Worm (Caenorhabditis elegans) whole organism, L2 larva: ENCODE results near the gene F57B7.2.

Experiments
- C34F6.9 ChIP-seq: fragments of 150-350 bp; optimal IDR thresholded peaks from 2 replicates; lab custom pipeline; 2014; ENCODE audit warnings: missing biosample characterization, missing genetic modification characterization
- F13H6.1 ChIP-seq: sonication (generic microtip); optimal IDR thresholded peaks from 2 replicates; lab custom pipeline; 2016; ENCODE audit warnings: missing genetic modification characterization, missing compliant biosample characterization
- R02D3.7 ChIP-seq: fragments of 150-350 bp; optimal IDR thresholded peaks from 2 replicates; lab custom pipeline; 2014; ENCODE audit warnings: missing biosample characterization, missing genetic modification characterization
- Y55F3AM.14 ChIP-seq: fragments of 200-800 bp; sonication (Bioruptor generic); optimal IDR thresholded peaks from 2 replicates; lab custom pipeline; 2018; ENCODE audit warnings: mild to moderate bottlenecking, missing genetic modification characterization, missing compliant biosample characterization
- ZK546.5 ChIP-seq: sonication (generic microtip); optimal IDR thresholded peaks from 2 replicates; lab custom pipeline; 2017; ENCODE audit warnings: missing biosample characterization, missing genetic modification characterization
- alr-1 ChIP-seq: fragments of 150-350 bp; optimal IDR thresholded peaks from 2 replicates; lab custom pipeline; 2014; ENCODE audit warnings: missing biosample characterization, missing genetic modification characterization
- ama-1 ChIP-seq: fragments of 150-350 bp; optimal IDR thresholded peaks from 2 replicates; lab custom pipeline; 2018; ENCODE audit warnings: inconsistent platforms
- blmp-1 ChIP-seq: sonication (generic microtip); optimal IDR thresholded peaks from 2 replicates; lab custom pipeline; 2017; ENCODE audit warnings: missing genetic modification characterization, mild to moderate bottlenecking, missing compliant biosample characterization, antibody characterized with exemption, moderate library complexity; ENCODE audit not compliant: insufficient read depth
- ceh-16 ChIP-seq: fragments of 150-350 bp; optimal IDR thresholded peaks from 2 replicates; lab custom pipeline; 2014; ENCODE audit warnings: missing biosample characterization, missing genetic modification characterization
- crh-2 ChIP-seq: sonication (generic microtip); optimal IDR thresholded peaks from 2 replicates; lab custom pipeline; 2017; ENCODE audit warnings: missing biosample characterization, missing genetic modification characterization
- dmd-4 ChIP-seq: sonication (generic microtip); optimal IDR thresholded peaks from 2 replicates; lab custom pipeline; 2017; ENCODE audit warnings: missing biosample characterization, missing genetic modification characterization
- egl-27 ChIP-seq: sonication (generic microtip); optimal IDR thresholded peaks from 3 replicates; lab custom pipeline; 2017; ENCODE audit warnings: missing biosample characterization, missing genetic modification reagents, missing genetic modification characterization
- fos-1 ChIP-seq: fragments of 150-350 bp; optimal IDR thresholded peaks from 2 replicates; lab custom pipeline; 2014; ENCODE audit warnings: missing biosample characterization, missing genetic modification characterization
- lin-11 ChIP-seq: fragments of 150-350 bp; sonication (generic microtip); optimal IDR thresholded peaks from 2 replicates; lab custom pipeline; 2014; ENCODE audit warnings: missing biosample characterization, missing genetic modification characterization, inconsistent platforms, mixed read lengths
- lsy-2 ChIP-seq, 2 experiments: fragments of 150-350 bp in 1 of 2; sonication (generic microtip) in 1 of 2; optimal IDR thresholded peaks; 2 replicates each; lab custom pipeline; 2014 to 2017; ENCODE audit warnings: missing biosample characterization in 2 of 2, missing genetic modification characterization in 2 of 2
- mbf-1 ChIP-seq: sonication (generic microtip); optimal IDR thresholded peaks from 2 replicates; lab custom pipeline; 2017; ENCODE audit warnings: missing biosample characterization, missing genetic modification characterization
- mdl-1 ChIP-seq, 2 experiments: fragments of 150-350 bp in 1 of 2; sonication (generic microtip) in 1 of 2; optimal IDR thresholded peaks; 2 replicates each; lab custom pipeline; 2017; ENCODE audit warnings: missing biosample characterization in 2 of 2, missing genetic modification characterization in 2 of 2
- nhr-10 ChIP-seq: sonication (generic microtip); optimal IDR thresholded peaks from 2 replicates; lab custom pipeline; 2017; ENCODE audit warnings: missing biosample characterization, missing genetic modification characterization
- nhr-11 ChIP-seq: fragments of 150-350 bp; optimal IDR thresholded peaks from 2 replicates; lab custom pipeline; 2014; ENCODE audit warnings: missing biosample characterization, missing genetic modification characterization
- nhr-12 ChIP-seq: fragments of 150-350 bp; optimal IDR thresholded peaks from 2 replicates; lab custom pipeline; 2014; ENCODE audit warnings: missing biosample characterization, missing genetic modification characterization
- nhr-129 ChIP-seq: fragments of 150-350 bp; optimal IDR thresholded peaks from 2 replicates; lab custom pipeline; 2014; ENCODE audit warnings: missing biosample characterization, missing genetic modification characterization
- nhr-23 ChIP-seq: fragments of 150-350 bp; optimal IDR thresholded peaks from 2 replicates; lab custom pipeline; 2014; ENCODE audit warnings: missing biosample characterization, missing genetic modification reagents, missing genetic modification characterization
- nhr-237 ChIP-seq: fragments of 150-350 bp; optimal IDR thresholded peaks from 2 replicates; lab custom pipeline; 2014; ENCODE audit warnings: missing biosample characterization, missing genetic modification characterization
- nhr-25 ChIP-seq: fragments of 150-350 bp; sonication (generic microtip); optimal IDR thresholded peaks from 3 replicates; lab custom pipeline; 2014; ENCODE audit warnings: missing biosample characterization, missing genetic modification characterization
- nhr-6 ChIP-seq: fragments of 150-350 bp; optimal IDR thresholded peaks from 2 replicates; lab custom pipeline; 2014; ENCODE audit warnings: missing biosample characterization, missing genetic modification characterization
- nhr-77 ChIP-seq: fragments of 150-350 bp; optimal IDR thresholded peaks from 2 replicates; lab custom pipeline; 2014; ENCODE audit warnings: missing biosample characterization, missing genetic modification characterization
- peb-1 ChIP-seq: fragments of 150-350 bp; optimal IDR thresholded peaks from 2 replicates; lab custom pipeline; 2014; ENCODE audit warnings: missing biosample characterization, missing genetic modification characterization
- sem-4 ChIP-seq: fragments of 150-350 bp; optimal IDR thresholded peaks from 2 replicates; lab custom pipeline; 2014; ENCODE audit warnings: missing biosample characterization, missing genetic modification reagents, missing genetic modification characterization
- skn-1 ChIP-seq: sonication (generic microtip); optimal IDR thresholded peaks from 2 replicates; lab custom pipeline; 2017; ENCODE audit warnings: missing biosample characterization, missing genetic modification characterization
- sma-3 ChIP-seq: sonication (generic microtip); optimal IDR thresholded peaks from 2 replicates; lab custom pipeline; 2016; ENCODE audit warnings: missing genetic modification reagents, missing genetic modification characterization, missing compliant biosample characterization
- sma-9 ChIP-seq, 2 experiments: fragments of 150-350 bp in 1 of 2; sonication (generic microtip) in 1 of 2; optimal IDR thresholded peaks; 2 replicates each; lab custom pipeline; 2014 to 2016; ENCODE audit warnings: missing genetic modification characterization in 2 of 2, mild to moderate bottlenecking in 1 of 2, missing biosample characterization in 1 of 2, missing compliant biosample characterization in 1 of 2, missing genetic modification reagents in 1 of 2, moderate library complexity in 1 of 2
- unc-39 ChIP-seq: fragments of 150-350 bp; optimal IDR thresholded peaks from 2 replicates; lab custom pipeline; 2014; ENCODE audit warnings: missing biosample characterization, missing genetic modification characterization
- zag-1 ChIP-seq: fragments of 150-350 bp; optimal IDR thresholded peaks from 2 replicates; lab custom pipeline; 2014; ENCODE audit warnings: missing biosample characterization, missing genetic modification characterization
- ztf-1 ChIP-seq: fragments of 200-800 bp; sonication (Bioruptor generic); conservative IDR thresholded peaks from 2 replicates; pipeline ENCODE4 v1.3.6; 2022; ENCODE audit warnings: missing genetic modification characterization, missing compliant biosample characterization
- ztf-11 ChIP-seq: sonication (generic microtip); optimal IDR thresholded peaks from 2 replicates; lab custom pipeline; 2017; ENCODE audit warnings: missing biosample characterization, missing genetic modification characterization

Gene F57B7.2

ce11 chrV:11410902-11411561, 32.4 kb downstream of the F57B7.2 start, which contains the start of the genes K03B8.8 and grl-3:
K03B8.8 (minus strand) TSS chrV:11411002.
grl-3 (plus strand) TSS chrV:11411511.
- no peak for TF ChIP-seq unc-39 (tag; lab: Kevin White, UChicago)
- no peak for TF ChIP-seq alr-1
- no peak for TF ChIP-seq nhr-6 (tag; lab: Kevin White, UChicago)
- no peak for TF ChIP-seq crh-2 (tag; lab: Kevin White, UChicago)
- no peak for TF ChIP-seq sem-4
- TF ChIP-seq R02D3.7 (tag; lab: Kevin White, UChicago): no peak
- no peak for TF ChIP-seq nhr-12 (tag; lab: Kevin White, UChicago)
- TF ChIP-seq peb-1 (tag; lab: Kevin White, UChicago): no peak
- no peak for TF ChIP-seq ama-1 (lab: Kevin White, UChicago)
- TF ChIP-seq sma-9 (GFP tag; optimal IDR thresholded peaks at IDR 0.05; lab: Kevin White, UChicago): no peak
- TF ChIP-seq sma-9 (tag; optimal IDR thresholded peaks at IDR 0.05; lab: Kevin White, UChicago): no peak
- no peak for TF ChIP-seq nhr-23 (tag; lab: Kevin White, UChicago)
- TF ChIP-seq blmp-1 (tag; lab: Kevin White, UChicago): no peak
- TF ChIP-seq nhr-77: no peak
- TF ChIP-seq lin-11 (tag; lab: Kevin White, UChicago): no peak
- no peak for TF ChIP-seq F13H6.1 (tag; lab: Kevin White, UChicago)
- TF ChIP-seq C34F6.9 (tag; lab: Kevin White, UChicago): no peak
- TF ChIP-seq, all 48 proteins: peak for 0

ce11 chrV:11407251-11407650, 36.2 kb downstream of the F57B7.2 start, which contains the start of gene K03B8.6:
K03B8.6 (plus strand) TSS chrV:11407584.
- TF ChIP-seq lsy-2 (tag; optimal IDR thresholded peaks at IDR 0.05; lab: Kevin White, UChicago) (no peak), nhr-25 (tag; lab: Kevin White, UChicago) (no peak), sem-4 (no peak), mbf-1 (tag; lab: Kevin White, UChicago) (no peak), nhr-6 (tag; lab: Kevin White, UChicago) (no peak), nhr-12 (tag; lab: Kevin White, UChicago) (no peak), nhr-129 (no peak), nhr-10 (tag; lab: Kevin White, UChicago) (no peak), ZK546.5 (tag; lab: Kevin White, UChicago) (no peak), nhr-77 (no peak), ama-1 (lab: Kevin White, UChicago) (no peak), nhr-237 (tag; lab: Kevin White, UChicago) (no peak), ztf-1 (GFP tag; lab: Robert Waterston, UW) (no peak), sma-9 (GFP tag; optimal IDR thresholded peaks at IDR 0.05; lab: Kevin White, UChicago) (no peak), sma-9 (tag; optimal IDR thresholded peaks at IDR 0.05; lab: Kevin White, UChicago) (no peak), sma-3 (GFP tag; lab: Kevin White, UChicago) (no peak), ztf-11 (tag; lab: Kevin White, UChicago) (no peak)

- TF ChIP-seq lsy-2 (tag; optimal IDR thresholded peaks at IDR 0.05; lab: Kevin White, UChicago) (no peak), Y55F3AM.14 (GFP tag; lab: Kevin White, UChicago) (no peak), nhr-77 (no peak), F13H6.1 (tag; lab: Kevin White, UChicago) (peak; percentile 15), nhr-6 (tag; lab: Kevin White, UChicago) (no peak), sma-9 (GFP tag; optimal IDR thresholded peaks at IDR 0.05; lab: Kevin White, UChicago) (peak; percentile 24), sma-9 (tag; optimal IDR thresholded peaks at IDR 0.05; lab: Kevin White, UChicago) (no peak), crh-2 (tag; lab: Kevin White, UChicago) (peak; percentile 45), R02D3.7 (tag; lab: Kevin White, UChicago) (no peak), fos-1 (tag; lab: Kevin White, UChicago) (peak; percentile 70), dmd-4 (no peak), ceh-16 (no peak), unc-39 (tag; lab: Kevin White, UChicago) (no peak)
Observed at ce11 chrV:11403702-11404101, 39.7 kb downstream of the F57B7.2 start.

- TF ChIP-seq alr-1: no peak
- no peak for TF ChIP-seq nhr-12 (tag; lab: Kevin White, UChicago)
- no peak for TF ChIP-seq mdl-1 (tag; optimal IDR thresholded peaks at IDR 0.05; lab: Kevin White, UChicago)
- peak; percentile 24 for TF ChIP-seq sma-9 (GFP tag; optimal IDR thresholded peaks at IDR 0.05; lab: Kevin White, UChicago)
- TF ChIP-seq sma-9 (tag; optimal IDR thresholded peaks at IDR 0.05; lab: Kevin White, UChicago): no peak
- no peak for TF ChIP-seq zag-1 (tag; lab: Kevin White, UChicago)
- TF ChIP-seq lin-11 (tag; lab: Kevin White, UChicago): no peak
- TF ChIP-seq skn-1 (tag; lab: Kevin White, UChicago): no peak
- TF ChIP-seq nhr-11 (tag; lab: Kevin White, UChicago): no peak
- no peak for TF ChIP-seq ama-1 (lab: Kevin White, UChicago)
- peak; percentile 71 for TF ChIP-seq fos-1 (tag; lab: Kevin White, UChicago)
- TF ChIP-seq egl-27 (tag; lab: Kevin White, UChicago): no peak
- TF ChIP-seq nhr-129: no peak
Observed at ce11 chrV:11403059-11403458, 40.3 kb downstream of the F57B7.2 start.
